Worm (Caenorhabditis elegans) whole organism, early embryonic: ENCODE data around the gene tsp-10.

Source experiments
- B0310.2 ChIP-seq: sonication (generic microtip); optimal IDR thresholded peaks from 2 replicates; lab custom pipeline; 2016; ENCODE audit warnings: mild to moderate bottlenecking, missing genetic modification characterization, missing compliant biosample characterization
- ama-1 ChIP-seq: fragments of 150-350 bp; optimal IDR thresholded peaks from 2 replicates; lab custom pipeline; 2014
- ceh-13 ChIP-seq: fragments of 200-800 bp; sonication (Bioruptor generic); optimal IDR thresholded peaks from 2 replicates; lab custom pipeline; 2018; ENCODE audit warnings: mild to moderate bottlenecking, missing genetic modification characterization, missing compliant biosample characterization
- ets-7 ChIP-seq: sonication (generic microtip); optimal IDR thresholded peaks from 2 replicates; lab custom pipeline; 2016; ENCODE audit warnings: missing genotype, missing genetic modification characterization, missing compliant biosample characterization
- flt-1 ChIP-seq: fragments of 200-800 bp; sonication (Bioruptor generic); IDR thresholded peaks from 2 replicates; pipeline ENCODE4 v1.3.6; 2022; ENCODE audit warnings: missing genetic modification characterization, missing compliant biosample characterization
- hmbx-1 ChIP-seq: sonication (generic microtip); optimal IDR thresholded peaks from 2 replicates; lab custom pipeline; 2016; ENCODE audit warnings: mild to moderate bottlenecking, missing genetic modification characterization, missing compliant biosample characterization
- hmg-4 ChIP-seq: fragments of 200-800 bp; sonication (Bioruptor generic); optimal IDR thresholded peaks from 2 replicates; lab custom pipeline; 2018; ENCODE audit warnings: mild to moderate bottlenecking, missing genetic modification characterization, missing compliant biosample characterization
- hnd-1 ChIP-seq: sonication (generic microtip); optimal IDR thresholded peaks from 2 replicates; lab custom pipeline; 2016; ENCODE audit warnings: missing genetic modification characterization, missing compliant biosample characterization
- pes-1 ChIP-seq: fragments of 200-800 bp; sonication (Bioruptor generic); IDR thresholded peaks from 2 replicates; pipeline ENCODE4 v1.3.6; 2022; ENCODE audit warnings: missing genetic modification reagents, missing genetic modification characterization, missing compliant biosample characterization
- tbx-11 ChIP-seq: fragments of 200-800 bp; sonication (Bioruptor generic); IDR thresholded peaks from 2 replicates; pipeline ENCODE4 v1.3.6; 2022; ENCODE audit warnings: missing genetic modification characterization, missing compliant biosample characterization

- TF ChIP-seq flt-1 (GFP tag; lab: Robert Waterston, UW) (no peak), ama-1 (lab: Kevin White, UChicago) (no peak), hmg-4 (GFP tag; lab: Kevin White, UChicago) (no peak), pes-1 (no peak), hnd-1 (tag; lab: Kevin White, UChicago) (no peak), ceh-13 (GFP tag; lab: Kevin White, UChicago) (no peak), tbx-11 (GFP tag; lab: Robert Waterston, UW) (no peak), B0310.2 (tag; lab: Kevin White, UChicago) (no peak), ets-7 (tag; lab: Kevin White, UChicago) (no peak), hmbx-1 (tag; lab: Kevin White, UChicago) (no peak)
These were observed 35.5 kb upstream of the tsp-10 start for ce11 chrII:6682918-6683317.
